Worm (Caenorhabditis elegans) whole organism, L1 larva: ENCODE results near the gene T16H12.2.

ENCODE experiments used
- aha-1 ChIP-seq: fragments of 150-350 bp; optimal IDR thresholded peaks from 2 replicates; lab custom pipeline; 2014; ENCODE audit warnings: missing biosample characterization, missing genetic modification characterization
- ama-1 ChIP-seq: fragments of 150-350 bp; optimal IDR thresholded peaks from 2 replicates; lab custom pipeline; 2014
- ceh-8 ChIP-seq: fragments of 200-800 bp; sonication (Bioruptor generic); optimal IDR thresholded peaks from 2 replicates; lab custom pipeline; 2018; ENCODE audit warnings: mild to moderate bottlenecking, missing genetic modification characterization, moderate library complexity, missing compliant biosample characterization
- ceh-82 ChIP-seq, 3 experiments: fragments of 150-350 bp in 1 of 3; sonication (generic microtip) in 2 of 3; optimal IDR thresholded peaks; 2 replicates each; lab custom pipeline; 2014 to 2017; ENCODE audit warnings: missing biosample characterization in 3 of 3, missing genetic modification characterization in 3 of 3
- lin-13 ChIP-seq: fragments of 150-350 bp; optimal IDR thresholded peaks from 2 replicates; lab custom pipeline; 2014; ENCODE audit warnings: missing biosample characterization, missing genetic modification reagents, missing genetic modification characterization
- lin-39 ChIP-seq: fragments of 150-350 bp; optimal IDR thresholded peaks from 2 replicates; lab custom pipeline; 2014; ENCODE audit warnings: missing biosample characterization, missing genetic modification reagents, missing genetic modification characterization
- lir-3 ChIP-seq: sonication (generic microtip); optimal IDR thresholded peaks from 2 replicates; lab custom pipeline; 2016; ENCODE audit warnings: mild to moderate bottlenecking, missing genetic modification characterization, moderate library complexity, missing compliant biosample characterization; ENCODE audit not compliant: poor library complexity
- mef-2 ChIP-seq: fragments of 150-350 bp; optimal IDR thresholded peaks from 2 replicates; lab custom pipeline; 2014; ENCODE audit warnings: missing biosample characterization, missing genetic modification characterization
- pqm-1 ChIP-seq: sonication (generic microtip); optimal IDR thresholded peaks from 3 replicates; lab custom pipeline; 2017; ENCODE audit warnings: missing biosample characterization, missing genetic modification characterization
- rnt-1 ChIP-seq: sonication (generic microtip); optimal IDR thresholded peaks from 2 replicates; lab custom pipeline; 2016; ENCODE audit warnings: mild to moderate bottlenecking, missing genetic modification characterization, moderate library complexity, missing compliant biosample characterization
- ztf-11 ChIP-seq, 2 experiments: sonication (generic microtip); optimal IDR thresholded peaks; 2 replicates each; lab custom pipeline; 2016 to 2017; ENCODE audit warnings: missing genetic modification characterization in 2 of 2, missing biosample characterization in 1 of 2, missing compliant biosample characterization in 1 of 2

DNA sequence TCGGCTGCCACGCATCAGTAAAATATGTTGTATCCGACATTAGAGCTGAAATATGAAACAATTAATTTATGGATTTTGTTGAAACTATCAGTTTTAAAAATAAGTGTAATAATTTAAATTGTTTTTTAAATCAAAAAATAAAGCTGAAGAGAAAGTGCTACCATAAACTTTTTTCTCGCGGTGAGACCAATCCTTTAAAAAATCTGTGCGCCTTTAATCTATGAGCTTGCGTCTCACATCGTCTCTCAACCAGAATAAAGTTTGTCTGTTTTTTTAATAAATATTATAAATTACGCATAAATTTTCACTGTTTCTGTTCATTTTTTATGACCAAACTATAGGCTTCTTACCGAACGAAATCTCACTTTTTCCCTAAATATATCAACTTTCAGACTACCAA is 2.8 kb upstream of the T16H12.2 start, which contains the start of gene T16H12.3:
- TF ChIP-seq lin-13 (GFP tag; lab: Kevin White, UChicago) (no peak), aha-1 (tag; lab: Kevin White, UChicago) (no peak), lin-39 (tag; lab: Kevin White, UChicago) (no peak), ztf-11 (tag; optimal IDR thresholded peaks at IDR 0.05; lab: Kevin White, UChicago) (no peak), mef-2 (tag; lab: Kevin White, UChicago) (no peak), ceh-82 (tag; optimal IDR thresholded peaks at IDR 0.05; lab: Kevin White, UChicago) (no peak), ceh-8 (no peak), lir-3 (tag; lab: Kevin White, UChicago) (no peak), ama-1 (no peak), rnt-1 (no peak), pqm-1 (tag; lab: Kevin White, UChicago) (no peak)
